Worm (Caenorhabditis elegans) whole organism, young adult: ENCODE data around the gene pals-18.

Experiments
- B0336.3 ChIP-seq: fragments of 200-800 bp; sonication (Bioruptor generic); IDR thresholded peaks from 2 replicates; pipeline ENCODE4 v1.3.6; 2022; ENCODE audit warnings: missing genetic modification characterization, missing compliant biosample characterization
- C17E4.6 ChIP-seq: fragments of 200-800 bp; sonication (Bioruptor generic); IDR thresholded peaks from 2 replicates; pipeline ENCODE4 v1.3.6; 2022; ENCODE audit warnings: missing genetic modification reagents, missing genetic modification characterization, missing compliant biosample characterization
- F55B11.4 ChIP-seq: sonication (generic microtip); optimal IDR thresholded peaks from 2 replicates; lab custom pipeline; 2016; ENCODE audit warnings: missing compliant biosample characterization, missing genetic modification characterization, borderline replicate concordance; ENCODE audit not compliant: insufficient read depth
- F57A8.1 ChIP-seq: fragments of 200-800 bp; sonication (Bioruptor generic); optimal IDR thresholded peaks from 2 replicates; lab custom pipeline; 2018; ENCODE audit warnings: mild to moderate bottlenecking, missing genetic modification characterization, moderate library complexity, missing compliant biosample characterization
- K12H6.12 ChIP-seq: fragments of 200-800 bp; sonication (Bioruptor generic); optimal IDR thresholded peaks from 2 replicates; lab custom pipeline; 2018; ENCODE audit warnings: mild to moderate bottlenecking, missing genetic modification characterization, missing compliant biosample characterization
- T26A5.8 ChIP-seq: sonication (generic microtip); optimal IDR thresholded peaks from 2 replicates; lab custom pipeline; 2016; ENCODE audit warnings: missing genetic modification characterization, missing compliant biosample characterization
- Y53F4B.3 ChIP-seq: fragments of 200-800 bp; sonication (Bioruptor generic); IDR thresholded peaks from 2 replicates; pipeline ENCODE4 v1.3.6; 2022; ENCODE audit warnings: missing genetic modification reagents, missing genetic modification characterization, missing compliant biosample characterization
- Y67H2A.10 ChIP-seq: fragments of 200-800 bp; sonication (Bioruptor generic); conservative IDR thresholded peaks from 2 replicates; pipeline ENCODE4 v1.3.6; 2022; ENCODE audit warnings: missing genetic modification reagents, missing genetic modification characterization, missing compliant biosample characterization
- ZK185.1 ChIP-seq: sonication (generic microtip); optimal IDR thresholded peaks from 2 replicates; lab custom pipeline; 2016; ENCODE audit warnings: mild to moderate bottlenecking, missing genetic modification characterization, missing compliant biosample characterization; ENCODE audit not compliant: poor library complexity, severe bottlenecking
- ama-1 ChIP-seq, 3 experiments: fragments of 150-350 bp in 1 of 3; sonication (generic microtip) in 2 of 3; optimal IDR thresholded peaks; 2 replicates each; lab custom pipeline; 2014 to 2018; ENCODE audit warnings: missing biosample characterization in 2 of 3, missing genetic modification characterization in 2 of 3, missing genetic modification reagents in 2 of 3
- aptf-2 ChIP-seq: fragments of 200-800 bp; sonication (Bioruptor generic); conservative IDR thresholded peaks from 2 replicates; pipeline ENCODE4 v1.3.6; 2022; ENCODE audit warnings: missing genetic modification reagents, missing genetic modification characterization, missing compliant biosample characterization
- atf-7 ChIP-seq: sonication (generic microtip); optimal IDR thresholded peaks from 2 replicates; lab custom pipeline; 2017; ENCODE audit warnings: mild to moderate bottlenecking, missing genetic modification characterization, missing compliant biosample characterization
- cebp-1 ChIP-seq, 2 experiments: fragments of 200-800 bp in 1 of 2; sonication (Bioruptor generic) in 1 of 2; sonication (generic microtip) in 1 of 2; IDR thresholded peaks in 1 of 2; optimal IDR thresholded peaks in 1 of 2; 2 replicates each; pipeline versions ENCODE4 v1.3.6 to Lab custom; 2017 to 2022; ENCODE audit warnings: missing compliant biosample characterization in 2 of 2, missing genetic modification characterization in 2 of 2, mild to moderate bottlenecking in 1 of 2, missing genetic modification reagents in 1 of 2, moderate library complexity in 1 of 2
- cebp-2 ChIP-seq: fragments of 200-800 bp; sonication (Bioruptor generic); IDR thresholded peaks from 2 replicates; pipeline ENCODE4 v1.3.6; 2022; ENCODE audit warnings: missing genetic modification characterization, missing compliant biosample characterization
- ceh-40 ChIP-seq: fragments of 200-800 bp; sonication (Bioruptor generic); IDR thresholded peaks from 2 replicates; pipeline ENCODE4 v1.3.6; 2022; ENCODE audit warnings: missing genetic modification characterization, missing compliant biosample characterization
- ceh-58 ChIP-seq: fragments of 200-800 bp; sonication (Bioruptor generic); IDR thresholded peaks from 2 replicates; pipeline ENCODE4 v1.3.6; 2022; ENCODE audit warnings: missing genetic modification characterization, missing compliant biosample characterization
- ceh-79 ChIP-seq: sonication (generic microtip); optimal IDR thresholded peaks from 2 replicates; lab custom pipeline; 2017; ENCODE audit warnings: mild to moderate bottlenecking, missing genetic modification characterization, missing compliant biosample characterization
- ceh-91 ChIP-seq: fragments of 200-800 bp; sonication (Bioruptor generic); IDR thresholded peaks from 2 replicates; pipeline ENCODE4 v1.3.6; 2022; ENCODE audit warnings: missing genetic modification reagents, missing genetic modification characterization, missing compliant biosample characterization
- die-1 ChIP-seq: sonication (generic microtip); optimal IDR thresholded peaks from 2 replicates; lab custom pipeline; 2016; ENCODE audit warnings: missing genotype, mild to moderate bottlenecking, missing genetic modification characterization, missing compliant biosample characterization
- dpff-1 ChIP-seq: sonication (generic microtip); optimal IDR thresholded peaks from 2 replicates; lab custom pipeline; 2017; ENCODE audit warnings: mild to moderate bottlenecking, missing genetic modification characterization, missing compliant biosample characterization
- egl-44 ChIP-seq: fragments of 200-800 bp; sonication (Bioruptor generic); IDR thresholded peaks from 2 replicates; pipeline ENCODE4 v1.3.6; 2022; ENCODE audit warnings: missing genetic modification reagents, missing genetic modification characterization, missing compliant biosample characterization
- egrh-3 ChIP-seq: fragments of 200-800 bp; sonication (Bioruptor generic); IDR thresholded peaks from 2 replicates; pipeline ENCODE4 v1.3.6; 2022; ENCODE audit warnings: missing genetic modification reagents, missing genetic modification characterization, missing compliant biosample characterization
- him-1 ChIP-seq: sonication (generic microtip); optimal IDR thresholded peaks from 2 replicates; lab custom pipeline; 2016; ENCODE audit warnings: missing genotype, missing genetic modification reagents, missing genetic modification characterization, missing compliant biosample characterization
- hsf-1 ChIP-seq: fragments of 200-800 bp; sonication (Bioruptor generic); IDR thresholded peaks from 2 replicates; pipeline ENCODE4 v1.3.6; 2022; ENCODE audit warnings: missing genetic modification reagents, missing genetic modification characterization, missing compliant biosample characterization
- lag-1 ChIP-seq: fragments of 200-800 bp; sonication (Bioruptor generic); IDR thresholded peaks from 2 replicates; pipeline ENCODE4 v1.3.6; 2022; ENCODE audit warnings: missing genetic modification reagents, missing genetic modification characterization, missing compliant biosample characterization
- let-526 ChIP-seq: fragments of 200-800 bp; sonication (Bioruptor generic); IDR thresholded peaks from 2 replicates; pipeline ENCODE4 v1.3.6; 2022; ENCODE audit warnings: missing genetic modification reagents, missing genetic modification characterization, missing compliant biosample characterization
- lin-26 ChIP-seq: fragments of 200-800 bp; sonication (Bioruptor generic); IDR thresholded peaks from 2 replicates; pipeline ENCODE4 v1.3.6; 2022; ENCODE audit warnings: missing genetic modification reagents, missing genetic modification characterization, missing compliant biosample characterization
- lin-54 ChIP-seq: fragments of 200-800 bp; sonication (Bioruptor generic); optimal IDR thresholded peaks from 2 replicates; lab custom pipeline; 2018; ENCODE audit warnings: mild to moderate bottlenecking, missing genetic modification characterization, missing compliant biosample characterization
- madf-6 ChIP-seq: fragments of 200-800 bp; sonication (Bioruptor generic); IDR thresholded peaks from 2 replicates; pipeline ENCODE4 v1.3.6; 2022; ENCODE audit warnings: missing genetic modification reagents, missing genetic modification characterization, missing compliant biosample characterization
- mxl-1 ChIP-seq: sonication (generic microtip); optimal IDR thresholded peaks from 2 replicates; lab custom pipeline; 2016; ENCODE audit warnings: missing genetic modification characterization, missing compliant biosample characterization
- nfyb-1 ChIP-seq: fragments of 200-800 bp; sonication (Bioruptor generic); IDR thresholded peaks from 2 replicates; pipeline ENCODE4 v1.3.6; 2022; ENCODE audit warnings: missing genetic modification reagents, missing genetic modification characterization, missing compliant biosample characterization
- nhr-27 ChIP-seq: fragments of 200-800 bp; sonication (Bioruptor generic); optimal IDR thresholded peaks from 2 replicates; lab custom pipeline; 2018; ENCODE audit warnings: mild to moderate bottlenecking, missing genetic modification characterization, moderate library complexity, missing compliant biosample characterization
- nhr-90 ChIP-seq: sonication (generic microtip); optimal IDR thresholded peaks from 2 replicates; lab custom pipeline; 2016; ENCODE audit warnings: missing genotype, mild to moderate bottlenecking, missing genetic modification characterization, missing compliant biosample characterization
- pha-4 ChIP-seq: fragments of 150-350 bp; sonication (generic microtip); optimal IDR thresholded peaks from 2 replicates; lab custom pipeline; 2014; ENCODE audit warnings: missing biosample characterization, missing genetic modification reagents, missing genetic modification characterization
- rec-8 ChIP-seq, 2 experiments: sonication (generic microtip); optimal IDR thresholded peaks; 2 replicates each; lab custom pipeline; 2016; ENCODE audit warnings: mild to moderate bottlenecking in 2 of 2, missing genetic modification characterization in 2 of 2, missing genetic modification reagents in 2 of 2, missing genotype in 2 of 2, missing biosample characterization in 1 of 2, missing compliant biosample characterization in 1 of 2, moderate library complexity in 1 of 2
- repo-1 ChIP-seq: sonication (generic microtip); optimal IDR thresholded peaks from 2 replicates; lab custom pipeline; 2017; ENCODE audit warnings: mild to moderate bottlenecking, missing genetic modification characterization, missing compliant biosample characterization
- rpc-1 ChIP-seq, 2 experiments: fragments of 150-350 bp in 1 of 2; sonication (generic microtip) in 1 of 2; optimal IDR thresholded peaks; 2 replicates each; lab custom pipeline; 2014 to 2018; ENCODE audit warnings: missing biosample characterization in 1 of 2, missing genetic modification characterization in 1 of 2, missing genetic modification reagents in 1 of 2, missing genotype in 1 of 2
- sea-2 ChIP-seq: fragments of 200-800 bp; sonication (Bioruptor generic); IDR thresholded peaks from 2 replicates; pipeline ENCODE4 v1.3.6; 2022; ENCODE audit warnings: missing genetic modification characterization, missing compliant biosample characterization
- snpc-1.1 ChIP-seq: sonication (generic microtip); optimal IDR thresholded peaks from 2 replicates; lab custom pipeline; 2017; ENCODE audit warnings: missing genetic modification characterization, mild to moderate bottlenecking, missing compliant biosample characterization, antibody characterized with exemption, moderate library complexity, missing genotype, missing genetic modification reagents; ENCODE audit not compliant: insufficient read depth
- snpc-4 ChIP-seq, 5 experiments: fragments of 150-350 bp in 1 of 5; sonication (generic microtip) in 4 of 5; optimal IDR thresholded peaks; 2 replicates each; lab custom pipeline; 2014 to 2018; ENCODE audit warnings: missing genetic modification characterization in 5 of 5, missing biosample characterization in 3 of 5, antibody characterized with exemption in 2 of 5, mild to moderate bottlenecking in 2 of 5, missing compliant biosample characterization in 2 of 5, missing genotype in 2 of 5, moderate library complexity in 2 of 5, missing genetic modification reagents in 1 of 5
- somi-1 ChIP-seq: fragments of 200-800 bp; sonication (Bioruptor generic); optimal IDR thresholded peaks from 2 replicates; lab custom pipeline; 2018; ENCODE audit warnings: mild to moderate bottlenecking, missing genetic modification characterization, missing compliant biosample characterization
- unc-130 ChIP-seq: sonication (generic microtip); optimal IDR thresholded peaks from 2 replicates; lab custom pipeline; 2016; ENCODE audit warnings: missing genetic modification reagents, missing genetic modification characterization, missing compliant biosample characterization
- unc-62 ChIP-seq: fragments of 150-350 bp; optimal IDR thresholded peaks from 2 replicates; lab custom pipeline; 2014; ENCODE audit warnings: missing biosample characterization, missing genetic modification reagents, missing genetic modification characterization
- xnd-1 ChIP-seq: sonication (generic microtip); optimal IDR thresholded peaks from 2 replicates; lab custom pipeline; 2016; ENCODE audit warnings: missing genotype, missing genetic modification reagents, missing genetic modification characterization, missing compliant biosample characterization
- zim-3 ChIP-seq: sonication (generic microtip); optimal IDR thresholded peaks from 2 replicates; lab custom pipeline; 2017; ENCODE audit warnings: mild to moderate bottlenecking, missing genetic modification characterization, moderate library complexity, missing compliant biosample characterization
- ztf-18 ChIP-seq: sonication (generic microtip); optimal IDR thresholded peaks from 2 replicates; lab custom pipeline; 2016; ENCODE audit warnings: missing genotype, mild to moderate bottlenecking, missing genetic modification characterization, missing compliant biosample characterization
- ztf-3 ChIP-seq: fragments of 200-800 bp; sonication (Bioruptor generic); optimal IDR thresholded peaks from 2 replicates; lab custom pipeline; 2018; ENCODE audit warnings: mild to moderate bottlenecking, missing genetic modification characterization, missing compliant biosample characterization

The pals-18 gene

DNA sequence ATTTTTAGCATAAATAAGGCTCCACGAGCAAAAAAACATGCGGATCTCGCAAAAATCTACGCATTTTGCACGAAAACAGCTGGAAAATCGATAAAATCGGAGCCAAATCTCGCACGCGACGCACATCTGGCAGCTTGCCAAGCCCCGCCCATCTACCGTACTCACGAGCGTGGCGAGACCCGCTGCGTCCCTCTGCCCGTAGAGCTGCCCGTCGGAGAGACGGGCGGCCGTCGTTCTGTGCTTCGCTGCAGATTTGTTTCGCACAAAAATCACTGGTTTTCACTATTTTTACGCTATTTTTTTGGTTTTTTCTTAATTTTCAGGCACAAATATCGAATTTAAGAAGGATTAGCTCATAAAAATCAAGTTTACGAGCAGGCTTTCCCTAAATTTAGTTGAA is 15.5 kb downstream of the pals-18 start:
- peak; percentile 72 for TF ChIP-seq B0336.3
- TF ChIP-seq somi-1 (GFP tag; lab: Kevin White, UChicago), result no peak
- TF ChIP-seq madf-6 (GFP tag; lab: Robert Waterston, UW), result peak; percentile 72
- no peak for TF ChIP-seq sea-2 (GFP tag; lab: Robert Waterston, UW)
- no peak for TF ChIP-seq pha-4 (tag; lab: Kevin White, UChicago)
- TF ChIP-seq nfyb-1 (GFP tag; lab: Robert Waterston, UW), result peak; percentile 94
- TF ChIP-seq zim-3 (tag; lab: Kevin White, UChicago), result no peak
- TF ChIP-seq nhr-90 (tag; lab: Kevin White, UChicago), result peak; percentile 39
- TF ChIP-seq K12H6.12 (tag; lab: Kevin White, UChicago), result peak; percentile 78
- TF ChIP-seq ceh-91 (GFP tag; lab: Robert Waterston, UW), result peak; percentile 74
- no peak for TF ChIP-seq rec-8 (tag; optimal IDR thresholded peaks at IDR 0.05; lab: Kevin White, UChicago)
- peak; percentile 26 for TF ChIP-seq lin-26 (GFP tag; lab: Robert Waterston, UW)
- 0 out of 2 replicates have a peak, but pooled peaks have one; percentile 44 for TF ChIP-seq egl-44 (GFP tag; lab: Robert Waterston, UW)
- no peak for TF ChIP-seq unc-62 (GFP tag; lab: Kevin White, UChicago)
- no peak for TF ChIP-seq xnd-1 (tag; lab: Kevin White, UChicago)
- TF ChIP-seq mxl-1 (tag; lab: Kevin White, UChicago), result no peak
- no peak for TF ChIP-seq dpff-1 (tag; lab: Kevin White, UChicago)
- peak; percentile 85 for TF ChIP-seq lin-54 (GFP tag; lab: Kevin White, UChicago)
- no peak for TF ChIP-seq lag-1 (GFP tag; lab: Robert Waterston, UW)
- no peak for TF ChIP-seq nhr-27 (tag; lab: Kevin White, UChicago)
- TF ChIP-seq ZK185.1, result peak; percentile 49
- TF ChIP-seq T26A5.8, result no peak
- no peak for TF ChIP-seq F57A8.1
- no peak for TF ChIP-seq him-1 (tag; lab: Kevin White, UChicago)
- TF ChIP-seq ama-1 (optimal IDR thresholded peaks at IDR 0.05; lab: Kevin White, UChicago), result no peak
- TF ChIP-seq ama-1 (GFP tag; optimal IDR thresholded peaks at IDR 0.05; lab: Kevin White, UChicago), result no peak
- TF ChIP-seq hsf-1, result no peak
- TF ChIP-seq ceh-40 (GFP tag; lab: Robert Waterston, UW), result no peak
- TF ChIP-seq cebp-1 (GFP tag; IDR thresholded peaks at IDR 0.05; lab: Robert Waterston, UW), result no peak
- peak; percentile 75 for TF ChIP-seq cebp-1 (tag; optimal IDR thresholded peaks at IDR 0.05; lab: Kevin White, UChicago)
- peak; percentile 65; the same call in 1 of the 2 replicates for TF ChIP-seq C17E4.6 (GFP tag; lab: Robert Waterston, UW)
- no peak for TF ChIP-seq die-1 (tag; lab: Kevin White, UChicago)
- TF ChIP-seq atf-7, result peak; percentile 56
- no peak for TF ChIP-seq Y53F4B.3
- peak; percentile 34 for TF ChIP-seq unc-130 (GFP tag; lab: Kevin White, UChicago)
- no peak for TF ChIP-seq let-526
- TF ChIP-seq aptf-2 (GFP tag; lab: Robert Waterston, UW), result no peak
- peak; percentile 47 for TF ChIP-seq snpc-4 (GFP tag; optimal IDR thresholded peaks at IDR 0.05; lab: Kevin White, UChicago)
- peak; percentile 27 to 83 (median 60) for TF ChIP-seq snpc-4 (tag; optimal IDR thresholded peaks at IDR 0.05; lab: Kevin White, UChicago)
- TF ChIP-seq snpc-1.1 (tag; lab: Kevin White, UChicago), result peak; percentile 33
- peak; percentile 2 for TF ChIP-seq repo-1 (tag; lab: Kevin White, UChicago)
- TF ChIP-seq ztf-3 (GFP tag; lab: Kevin White, UChicago), result no peak
- TF ChIP-seq rpc-1 (optimal IDR thresholded peaks at IDR 0.05; lab: Kevin White, UChicago), result peak; percentile 14
- no peak for TF ChIP-seq rpc-1 (tag; optimal IDR thresholded peaks at IDR 0.05; lab: Kevin White, UChicago)
- peak; percentile 73 for TF ChIP-seq Y67H2A.10
- TF ChIP-seq F55B11.4, result no peak
- peak; percentile 89 for TF ChIP-seq egrh-3 (GFP tag; lab: Robert Waterston, UW)
- TF ChIP-seq ceh-79 (tag; lab: Kevin White, UChicago), result no peak
- no peak for TF ChIP-seq ztf-18
- no peak for TF ChIP-seq ceh-58
- TF ChIP-seq cebp-2 (GFP tag; lab: Robert Waterston, UW), result no peak
